Fruit fly (Drosophila melanogaster) whole organism, adult: ENCODE results near the gene CG31370.

Source experiments
- CG11617 ChIP-seq: fragments of 200-800 bp; sonication (Bioruptor generic); optimal IDR thresholded peaks from 2 replicates; lab custom pipeline; 2017; ENCODE audit warnings: mild to moderate bottlenecking, missing biosample characterization, missing genetic modification reagents, missing genetic modification characterization
- CG12768 ChIP-seq: fragments of 200-800 bp; sonication (Bioruptor generic); optimal IDR thresholded peaks from 2 replicates; lab custom pipeline; 2017; ENCODE audit warnings: missing biosample characterization, missing genetic modification characterization, mild to moderate bottlenecking, moderate library complexity, missing genetic modification reagents
- CG14711 ChIP-seq: fragments of 200-800 bp; sonication (Bioruptor generic); optimal IDR thresholded peaks from 2 replicates; lab custom pipeline; 2018; ENCODE audit warnings: missing biosample characterization, mild to moderate bottlenecking, missing genetic modification characterization, moderate library complexity
- CG1620 ChIP-seq: fragments of 200-800 bp; sonication (Bioruptor generic); optimal IDR thresholded peaks from 2 replicates; lab custom pipeline; 2016; ENCODE audit warnings: missing biosample characterization, missing genetic modification characterization
- CG33017 ChIP-seq: fragments of 200-800 bp; sonication (Bioruptor generic); optimal IDR thresholded peaks from 2 replicates; lab custom pipeline; 2018; ENCODE audit warnings: missing biosample characterization, mild to moderate bottlenecking, missing genetic modification characterization, moderate library complexity
- CG5204 ChIP-seq: fragments of 200-800 bp; sonication (Bioruptor generic); optimal IDR thresholded peaks from 2 replicates; lab custom pipeline; 2016; ENCODE audit warnings: missing biosample characterization, missing genetic modification characterization
- CG7045 ChIP-seq: fragments of 200-800 bp; sonication (Bioruptor generic); optimal IDR thresholded peaks from 2 replicates; lab custom pipeline; 2017; ENCODE audit warnings: missing biosample characterization, mild to moderate bottlenecking, missing genetic modification characterization
- CG7101 ChIP-seq: fragments of 200-800 bp; sonication (Bioruptor generic); optimal IDR thresholded peaks from 2 replicates; lab custom pipeline; 2018; ENCODE audit warnings: missing biosample characterization, mild to moderate bottlenecking, missing genetic modification characterization, moderate library complexity
- Clk ChIP-seq: fragments of 200-800 bp; sonication (Bioruptor generic); optimal IDR thresholded peaks from 2 replicates; lab custom pipeline; 2017; ENCODE audit warnings: missing biosample characterization, missing genetic modification characterization
- Crg-1 ChIP-seq: fragments of 200-800 bp; sonication (Bioruptor generic); optimal IDR thresholded peaks from 2 replicates; lab custom pipeline; 2016; ENCODE audit warnings: missing biosample characterization, missing genetic modification characterization
- Hr96 ChIP-seq: fragments of 200-800 bp; sonication (Bioruptor generic); optimal IDR thresholded peaks from 2 replicates; lab custom pipeline; 2016; ENCODE audit warnings: missing biosample characterization, missing genetic modification characterization
- Mnt ChIP-seq: fragments of 200-800 bp; sonication (Bioruptor generic); optimal IDR thresholded peaks from 2 replicates; lab custom pipeline; 2016; ENCODE audit warnings: missing biosample characterization, mild to moderate bottlenecking, missing genetic modification characterization
- bab1 ChIP-seq: fragments of 200-800 bp; sonication (Bioruptor generic); optimal IDR thresholded peaks from 3 replicates; lab custom pipeline; 2019; ENCODE audit warnings: missing biosample characterization, mild to moderate bottlenecking, missing genetic modification characterization, moderate library complexity
- cic ChIP-seq: fragments of 200-800 bp; sonication (Bioruptor generic); optimal IDR thresholded peaks from 2 replicates; lab custom pipeline; 2017; ENCODE audit warnings: missing biosample characterization, mild to moderate bottlenecking, missing genetic modification characterization, moderate library complexity
- cnc ChIP-seq, 2 experiments: fragments of >200 bp; optimal IDR thresholded peaks; 2 replicates each; lab custom pipeline; 2017
- kay ChIP-seq: fragments of 200-800 bp; sonication (Bioruptor generic); peaks from one replicate; lab custom pipeline; 2016; ENCODE audit warnings: missing biosample characterization, missing genetic modification characterization, borderline replicate concordance
- ovo ChIP-seq: fragments of 200-800 bp; sonication (Bioruptor generic); optimal IDR thresholded peaks from 2 replicates; lab custom pipeline; 2016; ENCODE audit warnings: missing biosample characterization, missing genetic modification characterization
- pad ChIP-seq: fragments of 200-800 bp; sonication (Bioruptor generic); optimal IDR thresholded peaks from 3 replicates; lab custom pipeline; 2017; ENCODE audit warnings: missing biosample characterization, missing genetic modification characterization, mild to moderate bottlenecking, moderate library complexity, missing genetic modification reagents
- tj ChIP-seq: fragments of 200-800 bp; sonication (Bioruptor generic); optimal IDR thresholded peaks from 3 replicates; lab custom pipeline; 2017; ENCODE audit warnings: missing biosample characterization, mild to moderate bottlenecking, missing genetic modification characterization, moderate library complexity
- toe ChIP-seq: fragments of 200-800 bp; sonication (Bioruptor generic); optimal IDR thresholded peaks from 2 replicates; lab custom pipeline; 2016; ENCODE audit warnings: missing biosample characterization, missing genetic modification characterization

The CG31370 gene

dm6 chr3R:25283209-25283670, 19.0 kb upstream of the CG31370 start, which contains the start of gene CG31300:
TSS of gene CG31300 (plus strand) at chr3R:25283620.
- TF ChIP-seq tj (no peak), CG33017 (tag; lab: Kevin White, UChicago) (no peak), CG14711 (tag; lab: Kevin White, UChicago) (peak; percentile 33), Mnt (no peak), CG12768 (GFP tag; lab: Kevin White, UChicago) (peak; percentile 3), cic (GFP tag; lab: Kevin White, UChicago) (peak; percentile 65), CG5204 (GFP tag; lab: Kevin White, UChicago) (no peak), pad (no peak), Crg-1 (GFP tag; lab: Kevin White, UChicago) (no peak), cnc (optimal IDR thresholded peaks at IDR 0.05; lab: Kevin White, UChicago) (no peak), kay (GFP tag; lab: Kevin White, UChicago) (no peak), CG7101 (tag; lab: Kevin White, UChicago) (peak; percentile 14), CG7045 (GFP tag; lab: Kevin White, UChicago) (no peak), Clk (GFP tag; lab: Kevin White, UChicago) (no peak), toe (GFP tag; lab: Kevin White, UChicago) (no peak), ovo (no peak), bab1 (GFP tag; lab: Kevin White, UChicago) (no peak), Hr96 (GFP tag; lab: Kevin White, UChicago) (no peak), CG1620 (no peak), CG11617 (GFP tag; lab: Kevin White, UChicago) (no peak)

- peak; percentile 87 for TF ChIP-seq kay (GFP tag; lab: Kevin White, UChicago)
- TF ChIP-seq CG14711 (tag; lab: Kevin White, UChicago), result no peak
- TF ChIP-seq CG12768 (GFP tag; lab: Kevin White, UChicago), result no peak
Observed at dm6 chr3R:25285173-25285572, 17.1 kb upstream of the CG31370 start, which contains the start of gene CG31104. TSS of gene CG31104 (plus strand) at chr3R:25285473.

- TF ChIP-seq bab1 (GFP tag; lab: Kevin White, UChicago) (peak; percentile 14), Crg-1 (GFP tag; lab: Kevin White, UChicago) (no peak), CG12768 (GFP tag; lab: Kevin White, UChicago) (peak; percentile 13), cnc (optimal IDR thresholded peaks at IDR 0.05; lab: Kevin White, UChicago) (peak in 1 of 2 experiments; percentile 81), kay (GFP tag; lab: Kevin White, UChicago) (peak; percentile 90), cic (GFP tag; lab: Kevin White, UChicago) (peak; percentile 59), CG1620 (no peak)
Observed at dm6 chr3R:25287128-25287527, 15.1 kb upstream of the CG31370 start, which contains the start of gene CG13658. TSS of gene CG13658 (plus strand) at chr3R:25287474.

dm6 chr3R:25289589-25289988, 12.7 kb upstream of the CG31370 start, which contains the start of gene CG11893:
TSS of gene CG11893 (plus strand) at chr3R:25289889.
- TF ChIP-seq toe (GFP tag; lab: Kevin White, UChicago) (no peak), kay (GFP tag; lab: Kevin White, UChicago) (peak; percentile 37), cic (GFP tag; lab: Kevin White, UChicago) (no peak), bab1 (GFP tag; lab: Kevin White, UChicago) (no peak)

dm6 chr3R:25292864-25293284, 9.4 kb upstream of the CG31370 start, which contains the start of gene CG31098:
TSS of gene CG31098 (minus strand) at chr3R:25292977.
- TF ChIP-seq tj (peak; percentile 18), CG12768 (GFP tag; lab: Kevin White, UChicago) (peak; percentile 80), Crg-1 (GFP tag; lab: Kevin White, UChicago) (no peak), CG7045 (GFP tag; lab: Kevin White, UChicago) (peak; percentile 62), kay (GFP tag; lab: Kevin White, UChicago) (peak; percentile 89), cnc (optimal IDR thresholded peaks at IDR 0.05; lab: Kevin White, UChicago) (peak in 1 of 2 experiments; percentile 57), bab1 (GFP tag; lab: Kevin White, UChicago) (peak; percentile 84), pad (peak; percentile 35), CG14711 (tag; lab: Kevin White, UChicago) (peak; percentile 29), CG5204 (GFP tag; lab: Kevin White, UChicago) (no peak), Mnt (peak; percentile 90), CG33017 (tag; lab: Kevin White, UChicago) (peak; percentile 83), Clk (GFP tag; lab: Kevin White, UChicago) (no peak), toe (GFP tag; lab: Kevin White, UChicago) (peak; percentile 41), CG7101 (tag; lab: Kevin White, UChicago) (peak; percentile 60), CG11617 (GFP tag; lab: Kevin White, UChicago) (peak; percentile 53), cic (GFP tag; lab: Kevin White, UChicago) (peak; percentile 92), Hr96 (GFP tag; lab: Kevin White, UChicago) (no peak), ovo (peak; percentile 41), CG1620 (no peak)

- TF ChIP-seq Clk (GFP tag; lab: Kevin White, UChicago), result no peak
- peak; percentile 52 for TF ChIP-seq CG12768 (GFP tag; lab: Kevin White, UChicago)
- TF ChIP-seq bab1 (GFP tag; lab: Kevin White, UChicago), result no peak
- TF ChIP-seq toe (GFP tag; lab: Kevin White, UChicago), result peak; percentile 31
- TF ChIP-seq tj, result no peak
- TF ChIP-seq Hr96 (GFP tag; lab: Kevin White, UChicago), result peak; percentile 73
- no peak for TF ChIP-seq CG5204 (GFP tag; lab: Kevin White, UChicago)
- TF ChIP-seq ovo, result no peak
- TF ChIP-seq cic (GFP tag; lab: Kevin White, UChicago), result peak; percentile 91
- TF ChIP-seq pad, result no peak
- no peak for TF ChIP-seq CG1620
- peak; percentile 75 for TF ChIP-seq kay (GFP tag; lab: Kevin White, UChicago)
- peak; percentile 85 for TF ChIP-seq Mnt
- TF ChIP-seq CG33017 (tag; lab: Kevin White, UChicago), result peak; percentile 53
- no peak for TF ChIP-seq CG7101 (tag; lab: Kevin White, UChicago)
- TF ChIP-seq CG7045 (GFP tag; lab: Kevin White, UChicago), result no peak
- no peak for TF ChIP-seq CG14711 (tag; lab: Kevin White, UChicago)
- no peak for TF ChIP-seq cnc (optimal IDR thresholded peaks at IDR 0.05; lab: Kevin White, UChicago)
- TF ChIP-seq CG11617 (GFP tag; lab: Kevin White, UChicago), result no peak
- no peak for TF ChIP-seq Crg-1 (GFP tag; lab: Kevin White, UChicago)
Observed at dm6 chr3R:25295320-25296020, 6.8 kb upstream of the CG31370 start, which contains the start of gene CG31102. TSS of gene CG31102 (minus strand) at chr3R:25295594.
